Worm (Caenorhabditis elegans): ENCODE results near the gene nhr-153.

- no peak for TF ChIP-seq dao-5 (tag; optimal IDR thresholded peaks at IDR 0.05)
- TF ChIP-seq him-1 (tag; optimal IDR thresholded peaks at IDR 0.05) = no peak
These were observed 12.3 kb upstream of the nhr-153 start, which contains the start of gene nhr-206 for ce11 chrV:12091759-12092158.
